Fruit fly (Drosophila melanogaster) whole organism: ENCODE measurements around the gene apn.

Source experiments
- CG8478 ChIP-seq: fragments of >200 bp; optimal IDR thresholded peaks from 2 replicates; lab custom pipeline; 2018; ENCODE audit warnings: inconsistent platforms
- Dll ChIP-seq: fragments of >200 bp; optimal IDR thresholded peaks from 2 replicates; lab custom pipeline; 2017
- EcR ChIP-seq, 2 experiments: fragments of >200 bp; optimal IDR thresholded peaks; 2 replicates each; lab custom pipeline; 2017; ENCODE audit warnings: missing biosample characterization in 2 of 2, missing genetic modification characterization in 2 of 2, missing genetic modification reagents in 2 of 2
- pan ChIP-seq: fragments of >200 bp; optimal IDR thresholded peaks from 2 replicates; lab custom pipeline; 2017
- usp ChIP-seq: fragments of >200 bp; optimal IDR thresholded peaks from 2 replicates; lab custom pipeline; 2017; ENCODE audit warnings: missing biosample characterization, missing genetic modification characterization, mixed read lengths

DNA sequence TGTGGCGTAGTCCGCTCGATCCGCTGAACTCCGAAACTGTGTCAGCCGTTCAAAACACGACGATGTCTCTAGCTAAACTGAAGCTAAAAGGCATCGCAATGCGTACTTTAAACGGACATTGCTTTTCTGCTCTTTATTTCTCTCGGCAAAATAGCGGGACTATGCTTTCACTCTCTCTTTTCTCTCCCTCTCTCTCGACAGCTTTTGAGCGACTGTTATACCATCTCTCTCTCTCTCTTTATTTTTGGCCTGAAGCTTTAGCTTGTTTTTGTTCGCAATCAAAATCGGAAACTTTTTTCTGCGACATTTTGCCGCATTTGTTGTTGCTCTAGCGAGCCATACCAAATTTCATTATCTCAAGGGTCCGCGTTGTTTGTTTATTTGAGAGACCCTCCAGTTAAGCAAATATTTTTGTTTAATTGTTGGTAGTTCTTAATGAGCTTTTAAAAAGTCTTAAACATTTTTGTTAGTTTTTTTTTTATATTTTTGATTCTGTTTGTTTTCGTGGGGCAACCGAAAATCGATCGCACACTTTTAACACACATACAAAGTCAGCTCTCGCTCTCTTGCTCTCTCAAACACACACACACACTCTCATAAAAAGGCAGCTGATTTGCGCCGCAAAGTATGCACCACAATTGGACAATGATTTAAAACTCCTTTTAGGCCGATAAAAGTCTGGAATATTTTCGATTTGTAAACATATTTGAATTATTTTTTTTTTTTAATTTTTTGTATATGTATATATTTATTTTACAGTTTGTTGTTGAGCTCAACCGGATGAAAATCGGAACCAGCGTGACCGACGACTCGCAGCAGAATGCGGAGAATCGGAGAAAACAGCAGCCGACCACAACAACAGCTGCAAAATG lies 29.7 kb downstream of the apn start, which contains the start of gene Ace:
- TF ChIP-seq usp, result no peak
- TF ChIP-seq EcR (GFP tag; optimal IDR thresholded peaks at IDR 0.05; lab: Kevin White, UChicago), result no peak
- TF ChIP-seq CG8478, result no peak
- TF ChIP-seq Dll (lab: Kevin White, UChicago), result no peak
- no peak for TF ChIP-seq pan (lab: Kevin White, UChicago)
